Fruit fly (Drosophila melanogaster) ovary, adult (tissue): Measurements from ENCODE around the gene CG13055.

Experiments
- CG17801 ChIP-seq: fragments of 200-800 bp; optimal IDR thresholded peaks from 2 replicates; lab custom pipeline; 2019; ENCODE audit warnings: missing biosample characterization, mild to moderate bottlenecking, missing genetic modification characterization, moderate library complexity; ENCODE audit not compliant: partially characterized antibody

The CG13055 gene

DNA sequence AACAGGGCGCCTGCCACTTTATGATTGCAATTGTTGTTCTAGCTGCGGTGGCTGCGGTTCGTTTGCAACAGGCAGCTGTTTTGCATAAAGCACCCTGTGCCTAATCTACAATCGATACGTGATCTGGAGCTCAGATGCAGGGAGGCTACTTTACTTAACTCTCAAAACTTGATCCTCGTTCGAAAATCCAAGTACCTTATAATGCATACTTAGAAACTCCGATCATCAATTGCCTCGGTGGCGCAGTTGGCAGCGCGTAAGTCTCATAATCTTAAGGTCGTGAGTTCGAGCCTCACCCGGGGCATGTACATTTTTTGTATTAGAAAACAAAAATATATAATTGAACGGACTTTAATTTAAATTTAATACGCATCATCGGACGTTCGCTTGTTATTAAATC is 30.4 kb downstream of the CG13055 start:
- TF ChIP-seq CG17801 (GFP tag; lab: Kevin White, UChicago): no peak

DNA sequence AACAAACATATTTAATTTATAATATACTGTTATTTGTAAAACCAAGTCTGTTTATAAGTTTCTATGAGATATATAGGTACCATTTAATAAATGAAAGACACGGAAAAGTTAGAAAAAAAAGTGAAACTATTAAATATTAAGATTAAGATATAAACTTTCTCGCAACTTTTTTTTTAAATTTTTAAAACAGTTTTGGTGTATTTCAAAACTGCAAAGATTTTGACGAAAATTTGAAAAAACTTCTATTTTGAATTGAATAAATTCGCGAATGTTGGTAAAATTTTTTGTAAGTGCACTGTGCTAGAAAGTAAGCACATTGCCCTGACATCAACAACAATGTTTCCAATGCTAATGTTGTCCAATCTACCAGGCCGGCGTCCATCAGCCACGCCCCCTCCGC is 30.9 kb downstream of the CG13055 start:
- no peak for TF ChIP-seq CG17801 (GFP tag; lab: Kevin White, UChicago)

DNA sequence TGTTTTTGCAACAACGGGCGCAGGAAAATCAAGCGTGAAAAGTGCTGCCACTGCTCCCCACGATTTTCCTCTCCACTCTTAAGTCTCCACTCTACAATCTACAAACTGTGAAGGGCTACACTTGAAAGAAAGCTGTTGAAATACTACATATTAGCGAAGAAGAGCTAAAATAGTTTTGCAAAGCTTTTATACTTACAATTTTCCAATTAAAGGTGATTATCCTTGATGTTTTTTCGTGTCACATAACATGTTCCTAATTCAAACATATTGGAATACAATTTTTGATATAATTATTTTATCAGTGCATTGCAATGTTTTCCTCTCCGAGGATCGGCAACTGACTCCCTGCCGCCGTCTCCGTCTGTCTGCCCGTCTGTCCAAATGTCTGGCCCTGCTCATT is 34.2 kb downstream of the CG13055 start:
- no peak for TF ChIP-seq CG17801 (GFP tag; lab: Kevin White, UChicago)

DNA sequence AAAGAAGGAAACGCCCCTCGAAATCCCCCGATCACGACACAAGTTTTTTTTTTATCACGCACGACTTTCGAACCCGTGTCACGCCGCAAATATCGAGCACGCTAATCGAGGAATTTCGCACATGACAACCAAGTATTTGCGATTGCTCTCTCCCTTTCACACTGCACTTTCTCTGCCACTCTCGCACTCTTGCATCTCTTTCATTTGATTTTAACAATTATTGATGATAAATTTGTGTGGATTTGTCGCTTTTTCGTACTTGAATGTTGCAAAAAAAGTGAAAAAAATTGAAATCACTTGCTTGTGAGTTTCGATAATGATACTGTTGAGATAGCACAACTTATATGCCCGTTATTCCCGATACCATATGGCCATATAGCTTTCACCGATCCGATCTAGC is 35.0 kb downstream of the CG13055 start, which contains the start of gene CG13073:
CG13073 (minus strand) TSS at position 101 of the 400 bp plus-strand sequence.
- no peak for TF ChIP-seq CG17801 (GFP tag; lab: Kevin White, UChicago)

DNA sequence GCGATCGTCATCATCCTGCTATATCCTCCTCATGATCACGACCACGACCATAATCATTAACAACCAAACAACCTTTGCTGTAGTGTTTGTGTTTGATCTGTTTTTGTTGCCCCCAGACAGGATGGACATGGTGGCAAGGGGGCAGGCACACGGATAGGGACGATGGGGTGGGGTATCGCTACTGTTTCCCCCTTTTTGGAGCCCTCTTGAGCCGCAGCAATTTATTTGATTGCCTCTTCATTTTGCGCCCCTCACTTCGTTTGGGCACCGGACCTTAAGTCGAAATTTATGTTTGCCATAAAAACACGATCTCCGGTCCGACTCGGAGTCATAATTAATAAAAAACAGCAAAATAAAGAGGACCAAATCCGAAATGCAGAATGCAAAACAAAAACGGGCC is 36.3 kb downstream of the CG13055 start:
- TF ChIP-seq CG17801 (GFP tag; lab: Kevin White, UChicago): no peak

DNA sequence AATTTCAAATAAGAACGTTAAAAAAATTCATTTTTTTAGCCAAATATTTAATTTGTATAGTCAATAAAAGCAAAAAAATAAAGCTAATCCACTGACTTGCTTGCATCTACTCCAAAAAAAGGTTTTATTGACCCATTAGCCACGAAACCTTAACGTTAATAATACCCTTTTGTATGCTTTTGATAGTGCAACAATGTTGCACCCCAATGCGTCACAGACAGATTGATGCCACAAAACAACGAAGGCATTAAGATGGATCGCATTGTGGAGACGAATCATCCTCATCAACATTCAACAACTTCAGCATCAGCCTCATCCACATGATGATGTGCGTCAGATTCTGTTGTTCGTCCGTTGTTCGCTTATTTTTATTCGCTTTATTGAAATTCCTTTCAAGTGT is 36.7 kb downstream of the CG13055 start:
- TF ChIP-seq CG17801 (GFP tag; lab: Kevin White, UChicago): no peak

DNA sequence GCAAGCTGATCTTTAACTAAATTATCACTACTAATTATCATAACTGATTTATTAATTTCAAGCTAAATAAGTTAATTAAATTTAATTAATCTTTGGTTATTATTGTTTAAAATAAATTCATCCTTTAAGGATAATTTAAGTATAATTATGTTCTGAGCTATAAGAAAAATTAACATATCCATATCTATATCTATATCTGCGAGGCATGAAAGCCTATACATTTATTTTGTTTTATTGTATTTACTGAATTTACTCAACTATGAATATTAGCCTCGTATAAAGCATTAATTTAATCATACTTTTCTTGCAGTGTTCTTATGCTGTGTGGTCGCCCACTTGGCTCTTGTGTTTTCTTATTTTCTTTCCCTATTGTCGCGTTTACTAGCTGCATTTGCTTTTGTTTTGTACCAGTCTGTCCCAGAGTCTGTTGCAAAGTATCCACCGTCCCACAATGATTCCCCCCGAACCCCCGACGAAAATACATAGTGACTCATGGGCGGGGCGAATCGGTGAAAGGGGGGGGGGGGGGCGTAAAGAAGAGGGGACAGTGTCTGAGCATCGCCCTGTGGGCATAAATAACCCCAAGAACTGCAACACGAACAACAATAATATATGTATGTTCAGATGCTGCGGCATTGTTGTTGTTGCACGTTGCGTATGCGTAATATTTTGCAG is 37.5 kb downstream of the CG13055 start:
- TF ChIP-seq CG17801 (GFP tag; lab: Kevin White, UChicago): no peak

DNA sequence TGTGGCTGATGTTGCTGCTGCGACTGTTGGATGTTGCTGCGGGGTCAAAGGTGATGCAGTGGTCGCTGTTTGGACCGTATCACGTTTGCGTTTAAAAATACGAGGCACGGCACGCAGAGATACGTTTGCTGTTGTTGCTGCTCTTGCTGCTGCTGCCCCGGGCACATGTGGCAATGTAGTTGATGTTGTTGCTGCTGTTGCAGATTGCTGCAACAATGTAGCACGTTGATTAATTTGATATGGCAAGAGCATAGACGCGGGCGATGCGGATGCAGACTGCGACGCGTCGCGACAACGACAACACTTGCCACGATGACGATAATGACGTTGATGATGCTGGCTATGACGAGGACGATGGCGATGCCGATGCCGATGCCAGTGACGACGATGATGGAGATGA is 39.0 kb downstream of the CG13055 start:
- no peak for TF ChIP-seq CG17801 (GFP tag; lab: Kevin White, UChicago)

DNA sequence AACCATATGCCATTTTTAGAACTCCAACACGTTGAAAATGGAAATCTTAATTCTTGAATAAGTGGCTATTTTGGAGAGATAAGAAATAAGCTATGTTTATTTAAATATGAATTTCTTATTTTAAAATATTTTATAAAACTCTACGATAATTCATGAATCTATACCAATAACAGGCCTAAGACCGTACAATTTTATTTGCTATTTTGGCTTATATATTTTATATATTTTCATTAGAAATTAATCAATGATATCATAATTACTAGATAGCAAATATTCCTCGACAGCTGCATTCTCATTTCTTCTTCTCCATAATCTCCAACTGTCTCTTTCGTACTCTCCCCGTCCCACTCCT is 40.2 kb downstream of the CG13055 start:
- TF ChIP-seq CG17801 (GFP tag; lab: Kevin White, UChicago): no peak

DNA sequence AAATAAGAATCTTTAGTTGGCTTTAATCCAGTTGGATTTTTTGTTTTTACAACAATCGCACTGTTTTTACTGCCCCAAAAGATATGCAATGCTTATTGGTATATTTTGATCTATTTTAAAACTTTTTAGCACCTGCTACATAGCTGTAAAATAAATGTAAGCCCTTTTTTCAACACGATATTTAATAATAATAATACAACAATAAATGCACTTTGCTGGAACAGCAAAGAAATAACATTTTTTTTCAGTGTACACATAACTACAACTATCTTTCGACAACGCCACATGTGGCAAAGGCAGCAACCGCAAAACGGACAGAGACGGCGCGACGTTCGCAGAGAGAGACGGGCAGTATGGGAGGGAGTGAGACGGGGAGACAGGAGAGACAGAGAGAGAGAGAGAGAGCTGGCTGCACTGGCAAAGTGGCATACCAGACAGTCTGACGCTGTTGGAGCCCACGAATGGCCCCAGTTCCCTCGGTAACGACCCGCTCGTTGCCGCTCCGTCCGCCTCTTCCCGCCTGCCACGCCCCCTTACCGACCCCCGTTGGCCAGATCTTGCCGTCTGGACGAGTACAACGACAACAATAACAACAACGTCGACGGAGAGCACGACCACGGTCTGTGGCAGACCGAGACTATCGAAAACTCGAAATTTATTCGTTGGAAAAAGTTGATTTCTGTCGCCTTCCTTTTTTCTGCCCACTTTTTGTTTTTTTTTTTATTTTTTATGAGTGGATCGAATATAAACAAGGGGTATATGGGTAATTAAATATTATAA is 40.8 kb downstream of the CG13055 start:
- no peak for TF ChIP-seq CG17801 (GFP tag; lab: Kevin White, UChicago)

DNA sequence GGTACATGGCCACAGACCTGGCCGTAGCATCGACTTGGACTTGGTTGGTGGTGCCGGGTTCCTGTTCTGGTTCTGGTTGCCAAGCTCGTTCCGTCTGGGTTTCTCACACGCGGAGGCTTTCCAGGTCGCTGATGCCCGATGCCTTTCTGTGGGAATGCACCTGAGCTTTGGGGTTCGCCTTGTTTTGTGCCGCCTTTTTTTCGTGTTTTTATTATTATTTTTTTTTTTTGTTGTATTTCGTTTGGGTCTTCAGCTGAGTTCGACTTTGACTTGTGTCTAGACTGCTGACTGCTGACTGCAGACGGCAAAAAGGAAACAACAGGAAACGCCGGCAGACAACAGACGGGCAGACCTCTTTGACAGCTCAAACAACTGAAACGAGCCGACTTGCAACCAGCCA is 42.5 kb downstream of the CG13055 start:
- TF ChIP-seq CG17801 (GFP tag; lab: Kevin White, UChicago): no peak

DNA sequence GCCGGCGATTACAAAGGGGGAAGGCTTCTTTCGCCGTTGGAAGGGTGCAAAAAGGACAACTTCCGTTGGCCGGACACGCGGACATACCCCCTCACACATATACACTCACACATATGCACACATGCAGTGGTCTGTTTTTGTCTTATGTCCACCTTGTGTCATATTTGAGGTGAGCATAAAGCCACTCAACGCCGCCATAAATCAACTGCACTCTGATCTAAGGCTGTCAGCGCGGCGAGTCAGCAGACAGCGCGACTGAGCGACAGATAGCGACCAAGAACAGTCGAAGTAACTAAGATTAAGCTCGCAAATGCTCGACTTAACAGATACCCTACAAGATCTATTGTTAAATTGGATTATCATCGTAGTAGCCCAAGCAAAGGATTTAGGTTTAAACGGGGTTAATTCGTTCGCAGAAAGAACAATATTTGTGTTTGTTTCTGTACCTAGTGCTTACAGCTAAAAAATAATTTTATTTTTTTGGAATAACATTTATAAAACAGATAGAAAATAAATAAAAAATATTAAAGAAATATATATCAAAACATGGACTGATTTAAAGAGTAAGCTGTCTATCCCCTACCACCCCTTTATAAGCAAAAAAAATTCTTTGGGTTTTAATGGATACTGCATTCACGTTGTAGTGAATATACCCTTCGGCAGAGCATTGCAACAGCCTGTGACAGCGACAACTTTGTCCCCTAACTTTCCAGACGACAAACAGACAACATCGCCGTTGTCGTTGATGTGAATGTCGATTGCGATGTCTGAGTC is 43.1 kb downstream of the CG13055 start:
- TF ChIP-seq CG17801 (GFP tag; lab: Kevin White, UChicago): no peak

DNA sequence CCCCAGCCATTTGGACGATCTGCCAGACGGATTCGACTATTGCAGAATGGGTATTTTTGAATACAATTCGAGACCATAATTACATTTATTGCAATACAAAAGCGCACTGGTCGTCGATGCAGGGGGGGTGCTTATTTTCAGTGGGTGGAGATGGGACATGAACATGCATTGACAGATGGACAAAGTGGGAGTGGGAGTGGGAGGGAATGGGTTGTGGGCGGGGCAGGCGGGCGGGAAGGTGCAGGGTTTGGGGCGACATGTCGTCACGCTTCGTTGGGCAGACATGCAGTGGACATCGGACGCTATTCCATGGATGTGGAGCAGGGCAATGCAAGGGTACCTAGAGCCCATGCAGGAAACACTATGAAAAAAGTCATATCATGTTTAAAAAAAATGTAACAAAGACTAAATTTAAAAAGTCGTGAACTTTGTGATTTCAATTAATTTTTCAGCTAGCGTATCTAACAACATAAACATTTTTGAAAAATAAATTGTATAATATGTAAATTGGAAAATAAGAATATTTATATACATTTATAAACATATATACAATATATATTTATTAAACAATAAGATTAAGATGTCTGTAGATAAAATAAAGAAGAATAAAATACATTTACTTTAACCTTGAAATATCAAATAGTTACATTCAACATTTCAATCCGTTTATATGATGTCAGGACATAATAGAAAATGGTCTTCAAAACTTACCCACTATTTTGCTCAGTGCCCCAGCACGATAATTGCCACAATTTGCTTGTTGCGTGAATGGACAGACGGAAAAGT is 43.9 kb downstream of the CG13055 start:
- TF ChIP-seq CG17801 (GFP tag; lab: Kevin White, UChicago): no peak

DNA sequence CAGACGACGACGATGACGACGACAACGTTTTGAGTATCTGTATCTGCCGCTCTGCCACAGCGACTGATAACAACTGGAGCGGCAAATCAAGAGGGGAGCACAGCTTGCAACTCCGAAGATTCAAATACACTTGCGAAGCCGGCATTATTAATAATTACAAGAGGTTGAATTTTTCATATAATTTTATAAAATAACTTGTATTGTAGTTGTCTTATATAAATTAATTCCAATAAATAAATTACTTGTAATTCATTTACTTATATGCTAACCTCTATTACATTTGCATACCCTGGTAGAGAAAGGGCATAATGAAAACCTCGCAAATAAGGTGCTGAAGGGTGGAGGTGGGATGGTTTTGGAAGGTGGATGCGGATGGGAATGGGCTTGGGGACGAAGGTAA is 48.0 kb downstream of the CG13055 start:
- no peak for TF ChIP-seq CG17801 (GFP tag; lab: Kevin White, UChicago)

DNA sequence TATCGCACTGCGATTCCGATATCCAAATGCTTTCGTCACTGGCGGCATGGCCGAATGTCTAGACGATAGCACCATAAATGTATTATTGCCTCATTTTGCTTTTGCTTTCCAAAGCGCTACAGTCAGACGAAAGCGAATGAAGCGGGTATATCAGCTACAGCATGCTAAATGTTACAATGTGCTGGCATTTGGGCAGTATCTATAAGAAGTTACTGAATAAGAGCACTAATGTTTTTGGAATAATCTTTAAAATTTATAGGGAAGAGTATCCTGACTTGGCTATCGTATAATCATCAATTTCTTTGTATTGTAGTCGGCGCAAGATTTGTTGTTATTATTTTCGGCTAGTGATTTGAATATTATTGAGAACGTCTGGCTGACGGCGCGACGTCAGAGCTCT is 48.9 kb downstream of the CG13055 start:
- no peak for TF ChIP-seq CG17801 (GFP tag; lab: Kevin White, UChicago)
